Fruit fly (Drosophila melanogaster) whole organism, adult: ENCODE data around the gene gcm.
A peak's percentile ranks its signal among the peaks of the same experiment; 100 is the strongest.

Experiments used
- CG11617 ChIP-seq: fragments of 200-800 bp; sonication (Bioruptor generic); optimal IDR thresholded peaks from 2 replicates; lab custom pipeline; 2017; ENCODE audit warnings: mild to moderate bottlenecking, missing biosample characterization, missing genetic modification reagents, missing genetic modification characterization
- CG14711 ChIP-seq: fragments of 200-800 bp; sonication (Bioruptor generic); optimal IDR thresholded peaks from 2 replicates; lab custom pipeline; 2018; ENCODE audit warnings: missing biosample characterization, mild to moderate bottlenecking, missing genetic modification characterization, moderate library complexity
- CG1620 ChIP-seq: fragments of 200-800 bp; sonication (Bioruptor generic); optimal IDR thresholded peaks from 2 replicates; lab custom pipeline; 2016; ENCODE audit warnings: missing biosample characterization, missing genetic modification characterization
- CG7045 ChIP-seq: fragments of 200-800 bp; sonication (Bioruptor generic); optimal IDR thresholded peaks from 2 replicates; lab custom pipeline; 2017; ENCODE audit warnings: missing biosample characterization, mild to moderate bottlenecking, missing genetic modification characterization
- CG7101 ChIP-seq: fragments of 200-800 bp; sonication (Bioruptor generic); optimal IDR thresholded peaks from 2 replicates; lab custom pipeline; 2018; ENCODE audit warnings: missing biosample characterization, mild to moderate bottlenecking, missing genetic modification characterization, moderate library complexity
- Clk ChIP-seq: fragments of 200-800 bp; sonication (Bioruptor generic); optimal IDR thresholded peaks from 2 replicates; lab custom pipeline; 2017; ENCODE audit warnings: missing biosample characterization, missing genetic modification characterization
- pad ChIP-seq: fragments of 200-800 bp; sonication (Bioruptor generic); optimal IDR thresholded peaks from 3 replicates; lab custom pipeline; 2017; ENCODE audit warnings: missing biosample characterization, missing genetic modification characterization, mild to moderate bottlenecking, moderate library complexity, missing genetic modification reagents

dm6 chr2L:9529858-9530378, 51.6 kb downstream of the gcm start:
- TF ChIP-seq CG1620 (GFP tag; lab: Kevin White, UChicago) (no peak), CG7101 (peak; percentile 11), CG7045 (GFP tag; lab: Kevin White, UChicago) (no peak), CG14711 (tag; lab: Kevin White, UChicago) (no peak), CG11617 (GFP tag; lab: Kevin White, UChicago) (peak; percentile 29), Clk (GFP tag; lab: Kevin White, UChicago) (no peak), pad (GFP tag; lab: Kevin White, UChicago) (no peak)
